Worm (Caenorhabditis elegans) whole organism, mixed stage, embryonic: Measurements from ENCODE around the gene R10F2.6.

Source experiments
- M03D4.4 ChIP-seq: sonication (generic microtip); optimal IDR thresholded peaks from 2 replicates; lab custom pipeline; 2017; ENCODE audit warnings: mild to moderate bottlenecking, missing genetic modification characterization, missing compliant biosample characterization
- bed-3 ChIP-seq: fragments of 200-800 bp; sonication (Bioruptor generic); optimal IDR thresholded peaks from 3 replicates; lab custom pipeline; 2018; ENCODE audit warnings: mild to moderate bottlenecking, missing genetic modification characterization, moderate library complexity, missing compliant biosample characterization
- blmp-1 ChIP-seq: fragments of 150-350 bp; optimal IDR thresholded peaks from 2 replicates; lab custom pipeline; 2014; ENCODE audit warnings: missing biosample characterization, missing genetic modification characterization
- ceh-43 ChIP-seq: fragments of 200-800 bp; sonication (Bioruptor generic); optimal IDR thresholded peaks from 2 replicates; lab custom pipeline; 2018; ENCODE audit warnings: mild to moderate bottlenecking, missing genetic modification characterization, moderate library complexity, missing compliant biosample characterization
- ceh-83 ChIP-seq: fragments of 200-800 bp; sonication (Bioruptor generic); optimal IDR thresholded peaks from 2 replicates; lab custom pipeline; 2018; ENCODE audit warnings: mild to moderate bottlenecking, missing genetic modification characterization, missing compliant biosample characterization
- ces-1 ChIP-seq: fragments of 150-350 bp; optimal IDR thresholded peaks from 2 replicates; lab custom pipeline; 2014; ENCODE audit warnings: missing biosample characterization, missing genetic modification reagents, missing genetic modification characterization
- cnd-1 ChIP-seq: fragments of 200-800 bp; sonication (Bioruptor generic); optimal IDR thresholded peaks from 2 replicates; lab custom pipeline; 2018; ENCODE audit warnings: mild to moderate bottlenecking, missing genetic modification characterization, missing compliant biosample characterization
- elt-1 ChIP-seq: sonication (generic microtip); optimal IDR thresholded peaks from 2 replicates; lab custom pipeline; 2017; ENCODE audit warnings: missing genetic modification characterization, mild to moderate bottlenecking, missing compliant biosample characterization, antibody characterized with exemption, moderate library complexity, borderline replicate concordance; ENCODE audit not compliant: insufficient read depth
- elt-3 ChIP-seq: fragments of 150-350 bp; optimal IDR thresholded peaks from 2 replicates; lab custom pipeline; 2014; ENCODE audit warnings: missing biosample characterization, missing genetic modification characterization
- flh-1 ChIP-seq: fragments of 200-800 bp; sonication (Bioruptor generic); optimal IDR thresholded peaks from 2 replicates; lab custom pipeline; 2018; ENCODE audit warnings: mild to moderate bottlenecking, missing genetic modification characterization, moderate library complexity, missing compliant biosample characterization
- ham-2 ChIP-seq: fragments of 200-800 bp; sonication (Bioruptor generic); optimal IDR thresholded peaks from 2 replicates; lab custom pipeline; 2018; ENCODE audit warnings: mild to moderate bottlenecking, missing genetic modification characterization, missing compliant biosample characterization
- hlh-1 ChIP-seq: fragments of 150-350 bp; optimal IDR thresholded peaks from 2 replicates; lab custom pipeline; 2014; ENCODE audit warnings: missing biosample characterization, missing genetic modification reagents, missing genetic modification characterization
- lin-13 ChIP-seq: fragments of 150-350 bp; optimal IDR thresholded peaks from 2 replicates; lab custom pipeline; 2014; ENCODE audit warnings: missing biosample characterization, missing genetic modification characterization
- lin-32 ChIP-seq: fragments of 200-800 bp; sonication (Bioruptor generic); optimal IDR thresholded peaks from 2 replicates; lab custom pipeline; 2018; ENCODE audit warnings: mild to moderate bottlenecking, missing genetic modification characterization, missing compliant biosample characterization
- lsy-2 ChIP-seq: fragments of 150-350 bp; optimal IDR thresholded peaks from 2 replicates; lab custom pipeline; 2014; ENCODE audit warnings: missing biosample characterization, missing genetic modification characterization
- mab-5 ChIP-seq: fragments of 150-350 bp; optimal IDR thresholded peaks from 2 replicates; lab custom pipeline; 2014; ENCODE audit warnings: missing biosample characterization, missing genetic modification characterization
- mls-2 ChIP-seq: sonication (generic microtip); optimal IDR thresholded peaks from 2 replicates; lab custom pipeline; 2016; ENCODE audit warnings: mild to moderate bottlenecking, missing genetic modification characterization, moderate library complexity, missing compliant biosample characterization
- nhr-2 ChIP-seq: fragments of 150-350 bp; optimal IDR thresholded peaks from 2 replicates; lab custom pipeline; 2014; ENCODE audit warnings: missing biosample characterization, missing genetic modification characterization
- nhr-237 ChIP-seq: fragments of 150-350 bp; optimal IDR thresholded peaks from 2 replicates; lab custom pipeline; 2014; ENCODE audit warnings: missing biosample characterization, missing genetic modification characterization
- pha-4 ChIP-seq: fragments of 150-350 bp; optimal IDR thresholded peaks from 2 replicates; lab custom pipeline; 2018; ENCODE audit warnings: missing biosample characterization, missing genetic modification reagents, missing genetic modification characterization
- sptf-1 ChIP-seq: sonication (generic microtip); optimal IDR thresholded peaks from 2 replicates; lab custom pipeline; 2017; ENCODE audit warnings: mild to moderate bottlenecking, missing genetic modification characterization, moderate library complexity, missing compliant biosample characterization
- tbx-8 ChIP-seq: fragments of 200-800 bp; sonication (Bioruptor generic); optimal IDR thresholded peaks from 2 replicates; lab custom pipeline; 2018; ENCODE audit warnings: mild to moderate bottlenecking, missing genetic modification characterization, moderate library complexity, missing compliant biosample characterization
- unc-120 ChIP-seq: sonication (generic microtip); optimal IDR thresholded peaks from 2 replicates; lab custom pipeline; 2017; ENCODE audit warnings: missing genetic modification characterization, missing compliant biosample characterization; ENCODE audit not compliant: poor library complexity, severe bottlenecking
- unc-39 ChIP-seq: fragments of 150-350 bp; optimal IDR thresholded peaks from 2 replicates; lab custom pipeline; 2014; ENCODE audit warnings: missing biosample characterization, missing genetic modification characterization
- unc-62 ChIP-seq: fragments of 150-350 bp; optimal IDR thresholded peaks from 2 replicates; lab custom pipeline; 2014; ENCODE audit warnings: missing biosample characterization, missing genetic modification reagents, missing genetic modification characterization
- zip-8 ChIP-seq: fragments of 150-350 bp; optimal IDR thresholded peaks from 2 replicates; lab custom pipeline; 2014; ENCODE audit warnings: missing biosample characterization, missing genetic modification characterization
- ztf-11 ChIP-seq: fragments of 150-350 bp; optimal IDR thresholded peaks from 2 replicates; lab custom pipeline; 2014; ENCODE audit warnings: missing biosample characterization, missing genetic modification characterization

The R10F2.6 gene

ce11 chrIII:2914029-2914428 lies 29.9 kb downstream of the R10F2.6 start:
- TF ChIP-seq M03D4.4 (tag; lab: Kevin White, UChicago), result no peak
- TF ChIP-seq ces-1 (GFP tag; lab: Kevin White, UChicago), result peak; percentile 100

ce11 chrIII:2912916-2913315 lies 31.0 kb downstream of the R10F2.6 start:
- TF ChIP-seq mab-5 (tag; lab: Kevin White, UChicago) (no peak), sptf-1 (tag; lab: Kevin White, UChicago) (peak; percentile 89), mls-2 (peak; percentile 74), ces-1 (GFP tag; lab: Kevin White, UChicago) (peak; percentile 10), ceh-83 (GFP tag; lab: Kevin White, UChicago) (no peak), M03D4.4 (tag; lab: Kevin White, UChicago) (no peak), bed-3 (GFP tag; lab: Kevin White, UChicago) (no peak), pha-4 (tag; lab: Kevin White, UChicago) (no peak), ztf-11 (tag; lab: Kevin White, UChicago) (no peak), nhr-237 (tag; lab: Kevin White, UChicago) (no peak), elt-1 (no peak), zip-8 (tag; lab: Kevin White, UChicago) (no peak), unc-120 (tag; lab: Kevin White, UChicago) (no peak), unc-39 (tag; lab: Kevin White, UChicago) (no peak), ham-2 (GFP tag; lab: Kevin White, UChicago) (no peak), ceh-43 (GFP tag; lab: Kevin White, UChicago) (peak; percentile 34), lsy-2 (tag; lab: Kevin White, UChicago) (no peak), nhr-2 (tag; lab: Kevin White, UChicago) (no peak), hlh-1 (no peak)

ce11 chrIII:2910606-2911005 lies 33.3 kb downstream of the R10F2.6 start, which contains the start of gene cdh-1:
TSS of gene cdh-1 (plus strand) at chrIII:2910906.
- TF ChIP-seq lsy-2 (tag; lab: Kevin White, UChicago) (no peak), elt-3 (no peak), hlh-1 (no peak), cnd-1 (no peak), flh-1 (GFP tag; lab: Kevin White, UChicago) (no peak), mls-2 (no peak), elt-1 (no peak), mab-5 (tag; lab: Kevin White, UChicago) (no peak), lin-13 (no peak), ztf-11 (tag; lab: Kevin White, UChicago) (no peak), blmp-1 (tag; lab: Kevin White, UChicago) (no peak), unc-39 (tag; lab: Kevin White, UChicago) (no peak), M03D4.4 (tag; lab: Kevin White, UChicago) (no peak), pha-4 (tag; lab: Kevin White, UChicago) (no peak), tbx-8 (GFP tag; lab: Kevin White, UChicago) (no peak), bed-3 (GFP tag; lab: Kevin White, UChicago) (no peak), ceh-83 (GFP tag; lab: Kevin White, UChicago) (no peak), nhr-2 (tag; lab: Kevin White, UChicago) (no peak), lin-32 (no peak)

ce11 chrIII:2908859-2909258 lies 35.0 kb downstream of the R10F2.6 start:
- peak; percentile 56 for TF ChIP-seq unc-62 (GFP tag; lab: Kevin White, UChicago)
- TF ChIP-seq ceh-43 (GFP tag; lab: Kevin White, UChicago), result no peak
- TF ChIP-seq elt-3, result no peak
- peak; percentile 14 for TF ChIP-seq elt-1
- TF ChIP-seq ham-2 (GFP tag; lab: Kevin White, UChicago), result peak; percentile 24
- TF ChIP-seq lsy-2 (tag; lab: Kevin White, UChicago), result no peak
- no peak for TF ChIP-seq flh-1 (GFP tag; lab: Kevin White, UChicago)
- TF ChIP-seq, all 35 proteins: peak for 3

ce11 chrIII:2907819-2908218 lies 36.1 kb downstream of the R10F2.6 start:
- TF ChIP-seq ces-1 (GFP tag; lab: Kevin White, UChicago), result peak; percentile 64
- no peak for TF ChIP-seq blmp-1 (tag; lab: Kevin White, UChicago)
- no peak for TF ChIP-seq M03D4.4 (tag; lab: Kevin White, UChicago)
- TF ChIP-seq cnd-1, result no peak
- no peak for TF ChIP-seq unc-120 (tag; lab: Kevin White, UChicago)
- TF ChIP-seq bed-3 (GFP tag; lab: Kevin White, UChicago), result no peak

- TF ChIP-seq ces-1 (GFP tag; lab: Kevin White, UChicago) (peak; percentile 87), nhr-2 (tag; lab: Kevin White, UChicago) (no peak)
Observed at ce11 chrIII:2904164-2904563, 39.7 kb downstream of the R10F2.6 start.
